Fruit fly (Drosophila melanogaster): ENCODE data around the gene CG2202.

- TF ChIP-seq usp (GFP tag; optimal IDR thresholded peaks at IDR 0.05) (no peak), psq (optimal IDR thresholded peaks at IDR 0.05) (no peak)
Measured at dm6 chrX:10867692-10868091, 19.1 kb downstream of the CG2202 start.
